Fruit fly (Drosophila melanogaster) whole organism, pupa: ENCODE data around the gene CG45603.

Experiments used
- CG10348 ChIP-seq: fragments of 200-800 bp; sonication (Bioruptor generic); IDR thresholded peaks from 2 replicates; pipeline ENCODE4 v1.3.6; 2022; ENCODE audit warnings: missing biosample characterization, missing genetic modification characterization
- CG13204 ChIP-seq: fragments of 200-800 bp; sonication (Bioruptor generic); optimal IDR thresholded peaks from 2 replicates; lab custom pipeline; 2018; ENCODE audit warnings: missing biosample characterization, mild to moderate bottlenecking, missing genetic modification characterization, moderate library complexity
- CG15710 ChIP-seq: fragments of 200-800 bp; sonication (Bioruptor generic); optimal IDR thresholded peaks from 2 replicates; lab custom pipeline; 2018; ENCODE audit warnings: missing biosample characterization, mild to moderate bottlenecking, missing genetic modification characterization, moderate library complexity
- CG32121 ChIP-seq: fragments of 200-800 bp; sonication (Bioruptor generic); IDR thresholded peaks from 2 replicates; pipeline ENCODE4 v1.3.6; 2022; ENCODE audit warnings: missing biosample characterization, missing genetic modification characterization
- CG34367 ChIP-seq: fragments of 200-800 bp; sonication (Bioruptor generic); optimal IDR thresholded peaks from 2 replicates; lab custom pipeline; 2018; ENCODE audit warnings: missing biosample characterization, mild to moderate bottlenecking, missing genetic modification characterization
- CG4496 ChIP-seq: fragments of 200-800 bp; sonication (Bioruptor generic); IDR thresholded peaks from 3 replicates; pipeline ENCODE4 v1.3.6; 2022; ENCODE audit warnings: missing biosample characterization, missing genetic modification characterization
- CG8159 ChIP-seq: fragments of 200-800 bp; sonication (Bioruptor generic); optimal IDR thresholded peaks from 3 replicates; lab custom pipeline; 2018; ENCODE audit warnings: missing biosample characterization, mild to moderate bottlenecking, missing genetic modification characterization, moderate library complexity
- EcR ChIP-seq: fragments of 200-800 bp; sonication (Bioruptor generic); optimal IDR thresholded peaks from 3 replicates; lab custom pipeline; 2019; ENCODE audit warnings: missing biosample characterization, missing genetic modification characterization, mild to moderate bottlenecking, moderate library complexity, missing genetic modification reagents
- Pif1B ChIP-seq: fragments of 200-800 bp; sonication (Bioruptor generic); optimal IDR thresholded peaks from 3 replicates; lab custom pipeline; 2016; ENCODE audit warnings: missing biosample characterization, missing genetic modification characterization
- Snoo ChIP-seq: fragments of 200-800 bp; sonication (Bioruptor generic); optimal IDR thresholded peaks from 3 replicates; lab custom pipeline; 2017; ENCODE audit warnings: missing biosample characterization, mild to moderate bottlenecking, missing genetic modification characterization, inconsistent platforms

DNA sequence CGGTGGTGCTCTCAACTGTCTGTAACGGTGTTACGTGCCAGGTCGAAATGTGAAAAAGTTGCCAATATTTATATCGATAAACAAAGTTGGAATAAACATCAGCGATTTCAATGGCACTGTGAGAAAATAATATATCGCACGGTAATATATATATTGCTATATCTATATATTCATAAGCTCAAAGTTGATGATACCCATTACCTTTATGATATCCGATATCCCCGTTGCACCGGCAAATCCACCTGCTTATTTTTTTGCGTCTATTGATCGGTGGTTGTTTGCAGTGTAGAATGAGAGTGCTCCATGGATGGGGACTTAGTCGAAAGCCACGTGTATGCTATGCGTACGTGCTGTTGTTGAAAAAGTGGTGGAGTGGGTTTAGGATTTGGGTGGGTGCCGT lies 33.4 kb upstream of the CG45603 start:
- TF ChIP-seq CG34367 (tag; lab: Kevin White, UChicago) (peak; percentile 16), CG15710 (peak; percentile 11), Pif1B (GFP tag; lab: Kevin White, UChicago) (peak; percentile 2), Snoo (no peak), EcR (GFP tag; lab: Kevin White, UChicago) (no peak), CG32121 (GFP tag; lab: Robert Waterston, UW) (no peak), CG10348 (no peak), CG8159 (tag; lab: Kevin White, UChicago) (peak; percentile 34), CG13204 (no peak), CG4496 (GFP tag; lab: Robert Waterston, UW) (peak; percentile 39; the same call in 1 of the 3 replicates)
